Fruit fly (Drosophila melanogaster): Measurements from ENCODE around the gene Cip4.

The Cip4 gene

dm6 chr3L:4389104-4389503, 25.2 kb upstream of the Cip4 start (continued):
- TF ChIP-seq Eip93F (GFP tag; optimal IDR thresholded peaks at IDR 0.05) (no peak), eg (GFP tag; IDR thresholded peaks at IDR 0.05) (0 out of 3 replicates have a peak, but pooled peaks have one; percentile 8), esn (GFP tag; optimal IDR thresholded peaks at IDR 0.05) (peak; percentile 38), ss (GFP tag; optimal IDR thresholded peaks at IDR 0.05) (no peak), Hr39 (GFP tag; optimal IDR thresholded peaks at IDR 0.05) (peak; percentile 42), spab (GFP tag; optimal IDR thresholded peaks at IDR 0.05) (no peak), OdsH (GFP tag; optimal IDR thresholded peaks at IDR 0.05) (no peak), CG10631 (GFP tag; optimal IDR thresholded peaks at IDR 0.05) (no peak), CG11294 (GFP tag; IDR thresholded peaks at IDR 0.05) (no peak), salr (GFP tag; optimal IDR thresholded peaks at IDR 0.05) (no peak), Met (GFP tag; optimal IDR thresholded peaks at IDR 0.05) (peak; percentile 53), CG3032 (tag; optimal IDR thresholded peaks at IDR 0.05) (no peak), Sox102F (GFP tag; optimal IDR thresholded peaks at IDR 0.05) (peak; percentile 26), dsx (GFP tag; optimal IDR thresholded peaks at IDR 0.05; ENCODE audit: poor library complexity, severe bottlenecking) (no peak)

DNA sequence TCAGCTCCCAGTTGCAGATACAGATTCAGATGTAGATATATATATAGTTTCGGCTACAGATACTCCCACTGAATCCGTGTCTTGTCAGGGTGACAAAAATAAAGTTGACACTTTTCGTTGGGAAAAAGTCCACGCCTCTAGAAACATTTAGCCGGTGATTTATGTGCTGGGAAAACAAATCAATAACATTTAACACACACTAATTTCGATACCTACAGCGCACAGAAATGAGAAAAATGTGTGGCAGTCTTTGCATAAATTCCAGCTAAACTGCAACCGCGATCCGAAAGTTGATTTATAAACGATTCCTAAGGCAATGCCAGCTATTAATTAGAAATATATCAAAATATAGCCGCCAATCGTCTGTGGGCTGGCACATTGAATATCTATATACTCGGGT, 24.3 kb upstream of the Cip4 start:
- TF ChIP-seq CG15336 (GFP tag; IDR thresholded peaks at IDR 0.05) (no peak), CG6792 (GFP tag; optimal IDR thresholded peaks at IDR 0.05) (no peak), svp (GFP tag) (peak; percentile 45), spab (GFP tag; optimal IDR thresholded peaks at IDR 0.05) (no peak), Eip75B (GFP tag; optimal IDR thresholded peaks at IDR 0.05) (no peak)

DNA sequence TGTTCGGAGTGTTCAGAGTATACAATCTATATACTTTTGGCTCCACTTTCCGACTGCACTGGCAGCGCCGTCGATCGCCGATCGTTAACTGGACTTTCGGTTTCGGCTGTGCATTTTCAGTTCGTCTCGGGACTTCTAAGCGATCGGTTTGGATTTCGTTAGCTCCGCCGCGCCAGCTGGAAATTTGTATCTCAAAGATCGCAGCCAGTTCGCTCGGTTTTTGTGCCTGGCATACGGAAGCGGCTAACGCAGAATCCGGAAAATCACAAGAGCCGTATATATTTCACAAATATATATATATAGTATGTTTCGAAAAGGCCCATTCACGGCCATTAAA, 20.4 kb upstream of the Cip4 start, which contains the start of gene slow:
slow (plus strand) TSS at position 117 of the 337 bp plus-strand sequence.
- TF ChIP-seq CG6163 (GFP tag; IDR thresholded peaks at IDR 0.05) (peak; percentile 61), dsx (GFP tag; optimal IDR thresholded peaks at IDR 0.05; ENCODE audit: poor library complexity, severe bottlenecking) (no peak), CG6854 (GFP tag; optimal IDR thresholded peaks at IDR 0.05) (peak; percentile 0), Smox (GFP tag; optimal IDR thresholded peaks at IDR 0.05) (no peak), Blimp-1 (GFP tag; optimal IDR thresholded peaks at IDR 0.05) (peak; percentile 94), CG6808 (GFP tag; optimal IDR thresholded peaks at IDR 0.05) (peak; percentile 38), Eip75B (GFP tag; optimal IDR thresholded peaks at IDR 0.05) (no peak), Ets96B (tag; optimal IDR thresholded peaks at IDR 0.05) (no peak), CG34406 (GFP tag; optimal IDR thresholded peaks at IDR 0.05) (no peak), CG1621 (tag; optimal IDR thresholded peaks at IDR 0.05) (peak; percentile 4), pdm3 (GFP tag; optimal IDR thresholded peaks at IDR 0.05) (no peak), CG8632 (GFP tag; optimal IDR thresholded peaks at IDR 0.05) (no peak), spab (GFP tag; optimal IDR thresholded peaks at IDR 0.05) (no peak), CG11902 (GFP tag; optimal IDR thresholded peaks at IDR 0.05) (no peak), Sox14 (GFP tag; optimal IDR thresholded peaks at IDR 0.05) (no peak), esn (GFP tag; optimal IDR thresholded peaks at IDR 0.05) (no peak), lz (GFP tag; optimal IDR thresholded peaks at IDR 0.05) (no peak), Gug (GFP tag; IDR thresholded peaks at IDR 0.05) (0 out of 2 replicates have a peak, but pooled peaks have one; percentile 21), CG11294 (GFP tag; IDR thresholded peaks at IDR 0.05) (no peak), CG15336 (GFP tag; IDR thresholded peaks at IDR 0.05) (no peak), CG7368 (GFP tag; optimal IDR thresholded peaks at IDR 0.05) (no peak), Hr4 (GFP tag; optimal IDR thresholded peaks at IDR 0.05) (no peak), CG6792 (GFP tag; optimal IDR thresholded peaks at IDR 0.05) (no peak), eg (GFP tag; IDR thresholded peaks at IDR 0.05) (no peak), CG16779 (tag; optimal IDR thresholded peaks at IDR 0.05) (no peak), CG31627 (GFP tag; optimal IDR thresholded peaks at IDR 0.05) (no peak), net (GFP tag; optimal IDR thresholded peaks at IDR 0.05) (no peak), Ets21C (GFP tag; optimal IDR thresholded peaks at IDR 0.05) (no peak), Hr38 (GFP tag; optimal IDR thresholded peaks at IDR 0.05) (no peak), achi (GFP tag; optimal IDR thresholded peaks at IDR 0.05) (peak; percentile 1), CG10669 (GFP tag; optimal IDR thresholded peaks at IDR 0.05) (peak; percentile 29), Met (GFP tag; optimal IDR thresholded peaks at IDR 0.05) (no peak), fkh (GFP tag; optimal IDR thresholded peaks at IDR 0.05) (no peak), fd59A (GFP tag; optimal IDR thresholded peaks at IDR 0.05) (no peak), CG8119 (GFP tag; IDR thresholded peaks at IDR 0.05) (no peak), CG6276 (GFP tag; optimal IDR thresholded peaks at IDR 0.05) (peak; percentile 37), CG10631 (GFP tag; optimal IDR thresholded peaks at IDR 0.05) (no peak), Lpt (GFP tag; optimal IDR thresholded peaks at IDR 0.05) (no peak), salr (GFP tag; optimal IDR thresholded peaks at IDR 0.05) (no peak), CG8319 (GFP tag; optimal IDR thresholded peaks at IDR 0.05) (no peak)

All from whole organism, prepupa.